Worm (Caenorhabditis elegans): ENCODE measurements around the gene klp-3.
A peak's percentile ranks its signal among the peaks of the same experiment; 100 is the strongest.

The klp-3 gene

ce11 chrII:7822454-7822853 lies 19.7 kb upstream of the klp-3 start, which contains the start of gene irld-47:
TSS of gene irld-47 (minus strand) at chrII:7822554.
- TF ChIP-seq efl-1 (optimal IDR thresholded peaks at IDR 0.05), result no peak
- TF ChIP-seq efl-1 (GFP tag; optimal IDR thresholded peaks at IDR 0.05 in 1 of 2), result no peak
- no peak for TF ChIP-seq C04F5.9 (tag; optimal IDR thresholded peaks at IDR 0.05)
- no peak for TF ChIP-seq lin-39 (tag; optimal IDR thresholded peaks at IDR 0.05)
- TF ChIP-seq blmp-1 (tag; optimal IDR thresholded peaks at IDR 0.05), result no peak
- no peak for TF ChIP-seq ceh-88 (GFP tag; IDR thresholded peaks at IDR 0.05)
- no peak for TF ChIP-seq pqm-1 (tag; optimal IDR thresholded peaks at IDR 0.05)
- no peak for TF ChIP-seq nhr-71 (tag; optimal IDR thresholded peaks at IDR 0.05)
- no peak for TF ChIP-seq C16A3.4 (tag; optimal IDR thresholded peaks at IDR 0.05)
- no peak for TF ChIP-seq nhr-90 (tag; optimal IDR thresholded peaks at IDR 0.05; ENCODE audit: poor library complexity)
- TF ChIP-seq efl-3 (GFP tag; optimal IDR thresholded peaks at IDR 0.05), result no peak
- TF ChIP-seq Y116A8C.19 (tag; optimal IDR thresholded peaks at IDR 0.05; ENCODE audit: borderline replicate concordance), result no peak
- no peak for TF ChIP-seq egl-13 (tag; optimal IDR thresholded peaks at IDR 0.05)
- TF ChIP-seq vab-15 (tag; optimal IDR thresholded peaks at IDR 0.05), result no peak
- no peak for TF ChIP-seq zip-4 (GFP tag; optimal IDR thresholded peaks at IDR 0.05)
- no peak for TF ChIP-seq nhr-20 (tag; optimal IDR thresholded peaks at IDR 0.05)
- no peak for TF ChIP-seq sox-4 (tag; optimal IDR thresholded peaks at IDR 0.05)
- no peak for TF ChIP-seq fkh-10 (GFP tag; optimal IDR thresholded peaks at IDR 0.05)
- no peak for TF ChIP-seq ces-1 (GFP tag; optimal IDR thresholded peaks at IDR 0.05)
- TF ChIP-seq unc-30 (tag; optimal IDR thresholded peaks at IDR 0.05), result no peak
- TF ChIP-seq ceh-63 (GFP tag; optimal IDR thresholded peaks at IDR 0.05), result no peak

- TF ChIP-seq irx-1 (tag; optimal IDR thresholded peaks at IDR 0.05), result no peak
- no peak for TF ChIP-seq zip-4 (GFP tag; optimal IDR thresholded peaks at IDR 0.05)
- no peak for TF ChIP-seq C04F5.9 (tag; optimal IDR thresholded peaks at IDR 0.05)
- TF ChIP-seq C16A3.4 (tag; optimal IDR thresholded peaks at IDR 0.05), result no peak
- TF ChIP-seq C34B4.2 (tag; optimal IDR thresholded peaks at IDR 0.05), result no peak
- TF ChIP-seq fkh-4 (tag; optimal IDR thresholded peaks at IDR 0.05; ENCODE audit: borderline replicate concordance), result no peak
- TF ChIP-seq nhr-47 (tag; optimal IDR thresholded peaks at IDR 0.05), result no peak
- no peak for TF ChIP-seq unc-86 (tag; optimal IDR thresholded peaks at IDR 0.05)
- TF ChIP-seq sox-4 (tag; optimal IDR thresholded peaks at IDR 0.05), result no peak
- no peak for TF ChIP-seq blmp-1 (tag; optimal IDR thresholded peaks at IDR 0.05)
- no peak for TF ChIP-seq nhr-77 (tag; optimal IDR thresholded peaks at IDR 0.05)
- TF ChIP-seq unc-98 (GFP tag; IDR thresholded peaks at IDR 0.05), result no peak
- TF ChIP-seq efl-1 (optimal IDR thresholded peaks at IDR 0.05), result no peak
- TF ChIP-seq efl-1 (GFP tag; optimal IDR thresholded peaks at IDR 0.05 in 1 of 2), result no peak
- TF ChIP-seq alr-1 (tag; optimal IDR thresholded peaks at IDR 0.05; ENCODE audit: borderline replicate concordance), result no peak
- no peak for TF ChIP-seq dpl-1 (GFP tag; optimal IDR thresholded peaks at IDR 0.05)
- TF ChIP-seq Y116A8C.19 (tag; optimal IDR thresholded peaks at IDR 0.05; ENCODE audit: borderline replicate concordance), result no peak
Observed at ce11 chrII:7825107-7825506, 17.0 kb upstream of the klp-3 start, which contains the start of gene srw-62. TSS of gene srw-62 (plus strand) at chrII:7825407.

- TF ChIP-seq dsc-1 (tag; optimal IDR thresholded peaks at IDR 0.05) (peak; percentile 83), lsy-2 (tag; optimal IDR thresholded peaks at IDR 0.05) (no peak), pax-3 (tag; optimal IDR thresholded peaks at IDR 0.05) (peak; percentile 41)
Observed at ce11 chrII:7827883-7828282, 14.3 kb upstream of the klp-3 start.

- TF ChIP-seq lin-14 (GFP tag; optimal IDR thresholded peaks at IDR 0.05) (no peak), nhr-77 (tag; optimal IDR thresholded peaks at IDR 0.05) (no peak), ama-1 (optimal IDR thresholded peaks at IDR 0.05) (no peak), dsc-1 (tag; optimal IDR thresholded peaks at IDR 0.05) (peak; percentile 3), lin-39 (tag; optimal IDR thresholded peaks at IDR 0.05) (no peak), mep-1 (tag; optimal IDR thresholded peaks at IDR 0.05) (no peak)
Observed at ce11 chrII:7829616-7830015, 12.5 kb upstream of the klp-3 start.
